Fruit fly (Drosophila melanogaster): Measurements from ENCODE around the gene Set1.

Gene Set1

DNA sequence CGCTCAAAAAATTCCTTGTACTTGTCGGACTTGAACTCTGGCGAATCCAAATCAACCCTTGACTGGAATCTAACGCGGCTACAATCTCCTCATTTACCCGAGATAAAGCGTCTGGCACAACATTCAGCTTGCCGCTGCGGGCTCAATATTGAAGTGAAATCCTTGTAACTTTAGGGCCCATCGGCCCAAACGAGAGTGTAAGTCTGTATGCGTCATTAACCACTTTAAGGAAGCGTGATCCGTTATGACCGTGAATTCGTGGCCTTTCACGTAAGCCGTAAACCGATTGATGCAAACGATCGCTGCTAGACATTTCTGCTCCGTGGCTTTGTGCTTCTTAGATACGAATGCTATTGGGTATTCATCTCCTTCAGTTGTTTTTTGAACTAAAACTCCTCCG, 42.8 kb downstream of the Set1 start:
- TF ChIP-seq dl (GFP tag; optimal IDR thresholded peaks at IDR 0.05; ENCODE audit: insufficient read depth in 1 of 2, partially characterized antibody in 2 of 2), result no peak
- TF ChIP-seq rgr (GFP tag; optimal IDR thresholded peaks at IDR 0.05), result no peak
- no peak for TF ChIP-seq CG9705 (GFP tag; optimal IDR thresholded peaks at IDR 0.05)

All from whole organism, wandering third instar larva.